Worm (Caenorhabditis elegans) whole organism, midembryonic: ENCODE results near the gene clec-126.
"Not testable (repeated sequence)": the region's sequence is repeated elsewhere in the genome, so short reads cannot be mapped to it uniquely, and the experiment has no call there.

Experiments used
- T22C8.4 ChIP-seq: fragments of 200-800 bp; sonication (Bioruptor generic); IDR thresholded peaks from 2 replicates; pipeline ENCODE4 v1.3.6; 2022; ENCODE audit warnings: missing genetic modification characterization, missing compliant biosample characterization
- cog-1 ChIP-seq: sonication (generic microtip); optimal IDR thresholded peaks from 2 replicates; lab custom pipeline; 2016; ENCODE audit warnings: missing genetic modification characterization, missing compliant biosample characterization
- flt-1 ChIP-seq: fragments of 200-800 bp; sonication (Bioruptor generic); IDR thresholded peaks from 2 replicates; pipeline ENCODE4 v1.3.6; 2022; ENCODE audit warnings: missing genetic modification characterization, missing compliant biosample characterization
- klf-2 ChIP-seq: fragments of 200-800 bp; sonication (Bioruptor generic); conservative IDR thresholded peaks from 2 replicates; pipeline ENCODE4 v1.3.6; 2022; ENCODE audit warnings: missing genetic modification reagents, missing genetic modification characterization, missing compliant biosample characterization
- med-1 ChIP-seq: sonication (generic microtip); optimal IDR thresholded peaks from 2 replicates; lab custom pipeline; 2017; ENCODE audit warnings: missing genetic modification characterization, mild to moderate bottlenecking, missing compliant biosample characterization, antibody characterized with exemption, missing genetic modification reagents; ENCODE audit not compliant: insufficient read depth
- ref-1 ChIP-seq: fragments of 200-800 bp; sonication (Bioruptor generic); conservative IDR thresholded peaks from 2 replicates; pipeline ENCODE4 v1.3.6; 2022; ENCODE audit warnings: missing genetic modification reagents, missing genetic modification characterization, missing compliant biosample characterization
- tab-1 ChIP-seq: fragments of 200-800 bp; sonication (Bioruptor generic); IDR thresholded peaks from 2 replicates; pipeline ENCODE4 v1.3.6; 2022; ENCODE audit warnings: missing genetic modification characterization, missing compliant biosample characterization
- ztf-23 ChIP-seq: fragments of 200-800 bp; sonication (Bioruptor generic); IDR thresholded peaks from 2 replicates; pipeline ENCODE4 v1.3.6; 2022; ENCODE audit warnings: missing genetic modification reagents, missing genetic modification characterization, missing compliant biosample characterization
- ztf-29 ChIP-seq: fragments of 200-800 bp; sonication (Bioruptor generic); IDR thresholded peaks from 2 replicates; pipeline ENCODE4 v1.3.6; 2022; ENCODE audit warnings: missing genetic modification reagents, missing genetic modification characterization, missing compliant biosample characterization

Gene clec-126

DNA sequence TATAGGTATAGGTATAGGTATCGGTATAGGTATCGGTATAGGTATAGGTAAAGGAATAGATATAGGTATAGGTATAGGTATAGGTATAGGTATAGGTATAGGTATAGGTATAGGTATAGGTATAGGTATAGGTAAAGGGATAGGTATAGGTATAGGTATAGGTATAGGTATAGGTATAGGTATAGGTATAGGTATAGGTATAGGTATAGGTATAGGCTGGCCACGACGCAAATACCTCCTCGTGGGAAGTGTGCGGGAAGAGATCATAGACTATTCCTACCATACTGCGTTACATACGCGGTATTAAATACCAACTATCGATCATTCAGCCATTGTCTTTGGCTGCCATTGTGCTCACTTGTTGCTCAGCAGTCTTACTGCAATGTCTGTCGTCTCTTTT is 28.5 kb upstream of the clec-126 start, which contains the start of gene fbxb-112:
TSS of gene fbxb-112 (plus strand) at position 301 of the 400 bp plus-strand sequence.
- not testable (repeated sequence) for TF ChIP-seq flt-1 (GFP tag; lab: Robert Waterston, UW); cog-1 (tag; lab: Kevin White, UChicago); tab-1 (GFP tag; lab: Robert Waterston, UW)

- TF ChIP-seq ztf-23 (GFP tag; lab: Robert Waterston, UW): no peak
- no peak for TF ChIP-seq ztf-29 (GFP tag; lab: Robert Waterston, UW)
- no peak for TF ChIP-seq T22C8.4 (GFP tag; lab: Robert Waterston, UW)
- TF ChIP-seq tab-1 (GFP tag; lab: Robert Waterston, UW): no peak
- no peak for TF ChIP-seq med-1 (GFP tag; lab: Kevin White, UChicago)
- no peak for TF ChIP-seq ref-1
- no peak for TF ChIP-seq klf-2 (GFP tag; lab: Robert Waterston, UW)
- no peak for TF ChIP-seq flt-1 (GFP tag; lab: Robert Waterston, UW)
- TF ChIP-seq cog-1 (tag; lab: Kevin White, UChicago): no peak
Observed at ce11 chrII:3499386-3499785, 19.9 kb upstream of the clec-126 start, which contains the start of gene Y49F6B.9. Y49F6B.9 (minus strand) TSS chrII:3499387.

ce11 chrII:3500373-3500772 is 18.9 kb upstream of the clec-126 start:
- TF ChIP-seq ztf-23 (GFP tag; lab: Robert Waterston, UW) (no peak), klf-2 (GFP tag; lab: Robert Waterston, UW) (no peak), flt-1 (GFP tag; lab: Robert Waterston, UW) (no peak), cog-1 (tag; lab: Kevin White, UChicago) (no peak), ref-1 (no peak), ztf-29 (GFP tag; lab: Robert Waterston, UW) (no peak), T22C8.4 (GFP tag; lab: Robert Waterston, UW) (no peak), tab-1 (GFP tag; lab: Robert Waterston, UW) (no peak), med-1 (GFP tag; lab: Kevin White, UChicago) (no peak)

ce11 chrII:3502011-3502410 is 17.3 kb upstream of the clec-126 start:
- TF ChIP-seq klf-2 (GFP tag; lab: Robert Waterston, UW): no peak
- TF ChIP-seq flt-1 (GFP tag; lab: Robert Waterston, UW): no peak
- no peak for TF ChIP-seq T22C8.4 (GFP tag; lab: Robert Waterston, UW)
- TF ChIP-seq ztf-29 (GFP tag; lab: Robert Waterston, UW): no peak
- TF ChIP-seq med-1 (GFP tag; lab: Kevin White, UChicago): no peak

- no peak for TF ChIP-seq ztf-29 (GFP tag; lab: Robert Waterston, UW)
- TF ChIP-seq ref-1: no peak
- TF ChIP-seq tab-1 (GFP tag; lab: Robert Waterston, UW): no peak
- no peak for TF ChIP-seq med-1 (GFP tag; lab: Kevin White, UChicago)
- TF ChIP-seq flt-1 (GFP tag; lab: Robert Waterston, UW): peak; percentile 60; the same call in 1 of the 2 replicates
- TF ChIP-seq T22C8.4 (GFP tag; lab: Robert Waterston, UW): peak; percentile 49; the same call in 1 of the 2 replicates
- TF ChIP-seq cog-1 (tag; lab: Kevin White, UChicago): peak; percentile 51
- peak; percentile 62; the same call in 1 of the 2 replicates for TF ChIP-seq ztf-23 (GFP tag; lab: Robert Waterston, UW)
- TF ChIP-seq klf-2 (GFP tag; lab: Robert Waterston, UW): peak; percentile 63; the same call in 1 of the 2 replicates
Observed at ce11 chrII:3502520-3503323, 16.6 kb upstream of the clec-126 start, which contains the start of the genes col-71 and Y49F6B.2. col-71 (minus strand) TSS chrII:3502570. Y49F6B.2 (plus strand) TSS chrII:3502968.

DNA sequence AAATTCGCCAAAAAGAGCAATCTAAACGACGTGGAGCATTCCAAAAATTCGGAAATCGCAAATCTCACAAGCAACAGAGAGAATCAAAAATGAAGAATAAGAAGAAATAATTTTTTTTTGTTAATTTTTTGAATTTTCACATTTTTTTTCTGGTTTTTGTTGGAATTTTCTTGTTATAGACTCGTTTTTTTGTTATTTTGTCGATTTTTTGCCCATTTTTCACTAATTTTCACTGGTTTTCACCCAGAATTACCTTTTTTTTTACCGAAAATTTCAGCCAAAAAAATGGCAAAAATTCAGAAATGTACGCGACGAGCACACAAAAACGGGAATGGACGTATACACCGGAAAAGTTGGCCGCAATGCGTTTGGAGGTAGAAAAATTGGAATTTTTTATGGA is 14.6 kb upstream of the clec-126 start, which contains the start of gene cyh-1:
TSS of gene cyh-1 (plus strand) at position 301 of the 400 bp plus-strand sequence.
- TF ChIP-seq med-1 (GFP tag; lab: Kevin White, UChicago) (no peak), ztf-23 (GFP tag; lab: Robert Waterston, UW) (no peak), flt-1 (GFP tag; lab: Robert Waterston, UW) (no peak), tab-1 (GFP tag; lab: Robert Waterston, UW) (no peak), ref-1 (no peak), klf-2 (GFP tag; lab: Robert Waterston, UW) (no peak), ztf-29 (GFP tag; lab: Robert Waterston, UW) (no peak), cog-1 (tag; lab: Kevin White, UChicago) (no peak), T22C8.4 (GFP tag; lab: Robert Waterston, UW) (no peak)

ce11 chrII:3512240-3512639 is 7.1 kb upstream of the clec-126 start, which contains the start of gene Y49F6B.19:
Y49F6B.19 (minus strand) TSS chrII:3512340.
- TF ChIP-seq flt-1 (GFP tag; lab: Robert Waterston, UW): no peak
- TF ChIP-seq ztf-29 (GFP tag; lab: Robert Waterston, UW): no peak
- TF ChIP-seq ztf-23 (GFP tag; lab: Robert Waterston, UW): no peak
- no peak for TF ChIP-seq med-1 (GFP tag; lab: Kevin White, UChicago)
- TF ChIP-seq T22C8.4 (GFP tag; lab: Robert Waterston, UW): no peak
- TF ChIP-seq ref-1: no peak
- TF ChIP-seq klf-2 (GFP tag; lab: Robert Waterston, UW): no peak
- TF ChIP-seq tab-1 (GFP tag; lab: Robert Waterston, UW): no peak
- TF ChIP-seq cog-1 (tag; lab: Kevin White, UChicago): no peak

ce11 chrII:3514631-3515030 is 4.7 kb upstream of the clec-126 start, which contains the start of gene srz-5:
srz-5 (minus strand) TSS chrII:3514731.
- TF ChIP-seq med-1 (GFP tag; lab: Kevin White, UChicago): no peak
- TF ChIP-seq ztf-23 (GFP tag; lab: Robert Waterston, UW): no peak
- no peak for TF ChIP-seq klf-2 (GFP tag; lab: Robert Waterston, UW)
- TF ChIP-seq ztf-29 (GFP tag; lab: Robert Waterston, UW): no peak
- no peak for TF ChIP-seq tab-1 (GFP tag; lab: Robert Waterston, UW)
- TF ChIP-seq ref-1: no peak
- TF ChIP-seq T22C8.4 (GFP tag; lab: Robert Waterston, UW): no peak
- TF ChIP-seq flt-1 (GFP tag; lab: Robert Waterston, UW): no peak
- TF ChIP-seq cog-1 (tag; lab: Kevin White, UChicago): no peak
